Worm (Caenorhabditis elegans) whole organism, young adult: ENCODE data around the gene sqst-4.

Experiments used
- B0019.2 ChIP-seq: fragments of 200-800 bp; sonication (Bioruptor generic); conservative IDR thresholded peaks from 2 replicates; pipeline ENCODE4 v1.3.6; 2022; ENCODE audit warnings: missing genetic modification reagents, missing genetic modification characterization, missing compliant biosample characterization
- B0035.1 ChIP-seq: sonication (generic microtip); optimal IDR thresholded peaks from 2 replicates; lab custom pipeline; 2016; ENCODE audit warnings: missing genetic modification characterization, mild to moderate bottlenecking, missing compliant biosample characterization, missing genotype, missing genetic modification reagents
- C17E4.6 ChIP-seq: fragments of 200-800 bp; sonication (Bioruptor generic); IDR thresholded peaks from 2 replicates; pipeline ENCODE4 v1.3.6; 2022; ENCODE audit warnings: missing genetic modification reagents, missing genetic modification characterization, missing compliant biosample characterization
- F22D6.2 ChIP-seq: sonication (generic microtip); optimal IDR thresholded peaks from 2 replicates; lab custom pipeline; 2016; ENCODE audit warnings: mild to moderate bottlenecking, missing genetic modification characterization, missing compliant biosample characterization
- F33H1.4 ChIP-seq: fragments of 200-800 bp; sonication (Bioruptor generic); IDR thresholded peaks from 2 replicates; pipeline ENCODE4 v1.3.6; 2022; ENCODE audit warnings: missing genetic modification reagents, missing genetic modification characterization, missing compliant biosample characterization
- F49E8.2 ChIP-seq: sonication (generic microtip); optimal IDR thresholded peaks from 3 replicates; lab custom pipeline; 2017; ENCODE audit warnings: missing genetic modification characterization, mild to moderate bottlenecking, missing compliant biosample characterization, antibody characterized with exemption, moderate library complexity; ENCODE audit not compliant: insufficient read depth
- F55B11.4 ChIP-seq: sonication (generic microtip); optimal IDR thresholded peaks from 2 replicates; lab custom pipeline; 2016; ENCODE audit warnings: missing compliant biosample characterization, missing genetic modification characterization, borderline replicate concordance; ENCODE audit not compliant: insufficient read depth
- F57C9.4 ChIP-seq: sonication (generic microtip); optimal IDR thresholded peaks from 2 replicates; lab custom pipeline; 2017; ENCODE audit warnings: mild to moderate bottlenecking, missing genetic modification characterization, missing compliant biosample characterization
- K12H6.12 ChIP-seq: fragments of 200-800 bp; sonication (Bioruptor generic); optimal IDR thresholded peaks from 2 replicates; lab custom pipeline; 2018; ENCODE audit warnings: mild to moderate bottlenecking, missing genetic modification characterization, missing compliant biosample characterization
- T07F8.4 ChIP-seq: sonication (generic microtip); optimal IDR thresholded peaks from 2 replicates; lab custom pipeline; 2016; ENCODE audit warnings: mild to moderate bottlenecking, missing genetic modification characterization, moderate library complexity, missing compliant biosample characterization
- Y53F4B.3 ChIP-seq: fragments of 200-800 bp; sonication (Bioruptor generic); IDR thresholded peaks from 2 replicates; pipeline ENCODE4 v1.3.6; 2022; ENCODE audit warnings: missing genetic modification reagents, missing genetic modification characterization, missing compliant biosample characterization
- Y95B8A.8 ChIP-seq: fragments of 200-800 bp; sonication (Bioruptor generic); IDR thresholded peaks from 2 replicates; pipeline ENCODE4 v1.3.6; 2022; ENCODE audit warnings: missing genetic modification reagents, missing genetic modification characterization, missing compliant biosample characterization
- ZK185.1 ChIP-seq: sonication (generic microtip); optimal IDR thresholded peaks from 2 replicates; lab custom pipeline; 2016; ENCODE audit warnings: mild to moderate bottlenecking, missing genetic modification characterization, missing compliant biosample characterization; ENCODE audit not compliant: poor library complexity, severe bottlenecking
- ama-1 ChIP-seq, 3 experiments: fragments of 150-350 bp in 1 of 3; sonication (generic microtip) in 2 of 3; optimal IDR thresholded peaks; 2 replicates each; lab custom pipeline; 2014 to 2018; ENCODE audit warnings: missing biosample characterization in 2 of 3, missing genetic modification characterization in 2 of 3, missing genetic modification reagents in 2 of 3
- aptf-2 ChIP-seq: fragments of 200-800 bp; sonication (Bioruptor generic); conservative IDR thresholded peaks from 2 replicates; pipeline ENCODE4 v1.3.6; 2022; ENCODE audit warnings: missing genetic modification reagents, missing genetic modification characterization, missing compliant biosample characterization
- aptf-3 ChIP-seq: fragments of 200-800 bp; sonication (Bioruptor generic); IDR thresholded peaks from 2 replicates; pipeline ENCODE4 v1.3.6; 2022; ENCODE audit warnings: missing genetic modification characterization, missing compliant biosample characterization
- athp-1 ChIP-seq: sonication (generic microtip); optimal IDR thresholded peaks from 2 replicates; lab custom pipeline; 2017; ENCODE audit warnings: mild to moderate bottlenecking, missing genetic modification characterization, missing compliant biosample characterization
- attf-5 ChIP-seq: fragments of 200-800 bp; sonication (Bioruptor generic); optimal IDR thresholded peaks from 2 replicates; lab custom pipeline; 2018; ENCODE audit warnings: mild to moderate bottlenecking, missing genetic modification characterization, missing compliant biosample characterization
- ccch-3 ChIP-seq: fragments of 200-800 bp; sonication (Bioruptor generic); optimal IDR thresholded peaks from 2 replicates; lab custom pipeline; 2018; ENCODE audit warnings: mild to moderate bottlenecking, missing genetic modification characterization, missing compliant biosample characterization
- ceh-100 ChIP-seq: fragments of 200-800 bp; sonication (Bioruptor generic); IDR thresholded peaks from 2 replicates; pipeline ENCODE4 v1.3.6; 2022; ENCODE audit warnings: missing genetic modification reagents, missing genetic modification characterization, missing compliant biosample characterization
- ceh-27 ChIP-seq: fragments of 200-800 bp; sonication (Bioruptor generic); optimal IDR thresholded peaks from 2 replicates; lab custom pipeline; 2018; ENCODE audit warnings: mild to moderate bottlenecking, missing genetic modification characterization, moderate library complexity, missing compliant biosample characterization
- ceh-79 ChIP-seq: sonication (generic microtip); optimal IDR thresholded peaks from 2 replicates; lab custom pipeline; 2017; ENCODE audit warnings: mild to moderate bottlenecking, missing genetic modification characterization, missing compliant biosample characterization
- egrh-3 ChIP-seq: fragments of 200-800 bp; sonication (Bioruptor generic); IDR thresholded peaks from 2 replicates; pipeline ENCODE4 v1.3.6; 2022; ENCODE audit warnings: missing genetic modification reagents, missing genetic modification characterization, missing compliant biosample characterization
- ets-4 ChIP-seq: fragments of 200-800 bp; sonication (Bioruptor generic); optimal IDR thresholded peaks from 2 replicates; lab custom pipeline; 2018; ENCODE audit warnings: mild to moderate bottlenecking, missing genetic modification characterization, missing compliant biosample characterization
- hlh-26 ChIP-seq: fragments of 200-800 bp; sonication (Bioruptor generic); conservative IDR thresholded peaks from 2 replicates; pipeline ENCODE4 v1.3.6; 2022; ENCODE audit warnings: missing genetic modification reagents, missing genetic modification characterization, missing compliant biosample characterization
- hmg-1.2 ChIP-seq: fragments of 200-800 bp; sonication (Bioruptor generic); IDR thresholded peaks from 2 replicates; pipeline ENCODE4 v1.3.6; 2022; ENCODE audit warnings: missing genetic modification reagents, missing genetic modification characterization, missing compliant biosample characterization
- hmg-20 ChIP-seq: fragments of 200-800 bp; sonication (Bioruptor generic); IDR thresholded peaks from 2 replicates; pipeline ENCODE4 v1.3.6; 2022; ENCODE audit warnings: missing genetic modification reagents, missing genetic modification characterization, missing compliant biosample characterization
- hrde-1 ChIP-seq: sonication (generic microtip); optimal IDR thresholded peaks from 2 replicates; lab custom pipeline; 2016; ENCODE audit warnings: missing genetic modification characterization, mild to moderate bottlenecking, missing compliant biosample characterization, moderate library complexity, missing genotype, missing genetic modification reagents, borderline replicate concordance
- lsy-27 ChIP-seq: sonication (generic microtip); optimal IDR thresholded peaks from 2 replicates; lab custom pipeline; 2017; ENCODE audit warnings: missing genetic modification characterization, mild to moderate bottlenecking, missing compliant biosample characterization, antibody characterized with exemption, missing genotype, borderline replicate concordance; ENCODE audit not compliant: insufficient read depth
- mcd-1 ChIP-seq: fragments of 200-800 bp; sonication (Bioruptor generic); IDR thresholded peaks from 2 replicates; pipeline ENCODE4 v1.3.6; 2022; ENCODE audit warnings: missing genetic modification reagents, missing genetic modification characterization, missing compliant biosample characterization
- mes-4 ChIP-seq: sonication (generic microtip); optimal IDR thresholded peaks from 2 replicates; lab custom pipeline; 2016; ENCODE audit warnings: missing genotype, missing genetic modification characterization, missing compliant biosample characterization
- nhr-90 ChIP-seq: sonication (generic microtip); optimal IDR thresholded peaks from 2 replicates; lab custom pipeline; 2016; ENCODE audit warnings: missing genotype, mild to moderate bottlenecking, missing genetic modification characterization, missing compliant biosample characterization
- pha-4 ChIP-seq: fragments of 150-350 bp; sonication (generic microtip); optimal IDR thresholded peaks from 2 replicates; lab custom pipeline; 2014; ENCODE audit warnings: missing biosample characterization, missing genetic modification reagents, missing genetic modification characterization
- ztf-25 ChIP-seq: fragments of 200-800 bp; sonication (Bioruptor generic); IDR thresholded peaks from 2 replicates; pipeline ENCODE4 v1.3.6; 2022; ENCODE audit warnings: missing genetic modification reagents, missing genetic modification characterization, missing compliant biosample characterization
- ztf-6 ChIP-seq: fragments of 200-800 bp; sonication (Bioruptor generic); IDR thresholded peaks from 2 replicates; pipeline ENCODE4 v1.3.6; 2022; ENCODE audit warnings: missing genetic modification reagents, missing genetic modification characterization, missing compliant biosample characterization

sqst-4 gene

ce11 chrV:16459377-16459776, 28.9 kb upstream of the sqst-4 start (continued):
- TF ChIP-seq ama-1 (optimal IDR thresholded peaks at IDR 0.05; lab: Kevin White, UChicago) (no peak), ama-1 (GFP tag; optimal IDR thresholded peaks at IDR 0.05; lab: Kevin White, UChicago) (no peak), ets-4 (no peak), F33H1.4 (GFP tag; lab: Robert Waterston, UW) (no peak)

ce11 chrV:16460866-16461265, 27.4 kb upstream of the sqst-4 start, which contains the start of gene srh-142:
Gene srh-142 (minus strand): TSS chrV:16460966.
- TF ChIP-seq C17E4.6 (GFP tag; lab: Robert Waterston, UW) (no peak), ceh-27 (GFP tag; lab: Kevin White, UChicago) (no peak), ceh-100 (GFP tag; lab: Robert Waterston, UW) (no peak), F57C9.4 (tag; lab: Kevin White, UChicago) (no peak), ccch-3 (GFP tag; lab: Kevin White, UChicago) (no peak), athp-1 (tag; lab: Kevin White, UChicago) (no peak), ztf-25 (no peak), ztf-6 (no peak), mes-4 (tag; lab: Kevin White, UChicago) (no peak), mcd-1 (GFP tag; lab: Robert Waterston, UW) (no peak)

- TF ChIP-seq F49E8.2 (tag; lab: Kevin White, UChicago) (no peak), ceh-79 (tag; lab: Kevin White, UChicago) (no peak), attf-5 (GFP tag; lab: Kevin White, UChicago) (no peak), K12H6.12 (tag; lab: Kevin White, UChicago) (no peak), F22D6.2 (tag; lab: Kevin White, UChicago) (no peak), T07F8.4 (no peak), hrde-1 (tag; lab: Kevin White, UChicago) (no peak), aptf-3 (GFP tag; lab: Robert Waterston, UW) (no peak), Y95B8A.8 (GFP tag; lab: Robert Waterston, UW) (no peak), ZK185.1 (no peak)
These were observed 20.4 kb upstream of the sqst-4 start, which contains the start of gene sru-44 for ce11 chrV:16467840-16468239. Gene sru-44 (minus strand): TSS chrV:16467940.

ce11 chrV:16470916-16471315, 17.4 kb upstream of the sqst-4 start, which contains the start of gene srh-138:
Gene srh-138 (minus strand): TSS chrV:16471016.
- TF ChIP-seq hmg-20 (GFP tag; lab: Robert Waterston, UW) (no peak), egrh-3 (GFP tag; lab: Robert Waterston, UW) (no peak), nhr-90 (tag; lab: Kevin White, UChicago) (no peak), aptf-2 (GFP tag; lab: Robert Waterston, UW) (no peak), pha-4 (tag; lab: Kevin White, UChicago) (no peak), K12H6.12 (tag; lab: Kevin White, UChicago) (no peak), B0019.2 (GFP tag; lab: Robert Waterston, UW) (no peak), ceh-27 (GFP tag; lab: Kevin White, UChicago) (no peak), ets-4 (no peak), F55B11.4 (tag; lab: Kevin White, UChicago) (no peak), Y53F4B.3 (GFP tag; lab: Robert Waterston, UW) (no peak), F22D6.2 (tag; lab: Kevin White, UChicago) (no peak), hmg-1.2 (no peak), lsy-27 (tag; lab: Kevin White, UChicago) (no peak), B0035.1 (tag; lab: Kevin White, UChicago) (no peak), hlh-26 (no peak)
